Fruit fly (Drosophila melanogaster): ENCODE results near the gene cyc.

Gene cyc

DNA sequence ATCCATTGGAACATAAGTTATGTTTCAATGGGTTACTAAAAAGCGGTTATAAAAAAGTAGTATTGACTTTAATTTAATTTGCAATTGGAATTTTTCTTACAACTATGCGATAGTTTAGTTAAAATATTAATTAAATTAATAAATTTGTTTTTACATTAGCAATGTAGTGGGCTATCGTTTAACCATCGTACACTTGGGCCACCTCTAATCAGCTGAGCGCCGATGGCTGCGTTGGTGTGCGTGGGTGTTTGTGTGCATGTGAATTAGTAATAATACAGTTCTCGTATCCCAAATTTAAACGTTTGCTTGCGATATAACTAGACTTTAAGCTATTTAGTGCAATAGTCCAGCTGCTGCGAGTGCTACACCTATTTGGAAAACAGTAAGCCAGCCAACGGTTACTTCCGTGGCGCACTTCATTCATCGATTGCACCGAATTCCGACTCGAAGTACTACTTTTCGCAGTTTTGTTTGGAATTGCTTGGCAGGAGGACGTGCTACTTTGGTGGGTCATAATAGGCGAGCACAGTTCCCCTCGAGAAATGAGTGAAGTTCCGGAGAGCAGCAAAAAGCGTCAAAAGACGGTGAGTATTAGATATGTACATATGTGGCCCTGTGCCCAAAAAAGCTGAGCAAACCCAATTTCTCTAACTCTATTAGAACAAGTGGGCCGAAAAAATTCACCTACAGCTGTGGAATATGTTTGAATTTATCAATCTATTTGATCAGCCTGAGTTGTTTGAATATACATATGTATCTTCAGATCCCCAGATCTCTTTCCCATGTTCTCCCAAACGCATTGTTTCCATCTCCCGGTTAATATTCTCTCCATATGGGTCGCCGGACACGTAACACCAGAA is 29.5 kb upstream of the cyc start, which contains the start of gene Papss (continued):
- TF ChIP-seq org-1 (GFP tag; optimal IDR thresholded peaks at IDR 0.05) (peak; percentile 66), CG31388 (GFP tag; optimal IDR thresholded peaks at IDR 0.05) (no peak), CG17328 (GFP tag; IDR thresholded peaks at IDR 0.05) (no peak), CG12236 (GFP tag; optimal IDR thresholded peaks at IDR 0.05) (no peak), CG14050 (GFP tag; IDR thresholded peaks at IDR 0.05) (no peak; the same call in 2 of the 3 replicates), Hmr (GFP tag; optimal IDR thresholded peaks at IDR 0.05) (peak; percentile 68), odd (GFP tag; optimal IDR thresholded peaks at IDR 0.05) (no peak), sens-2 (GFP tag; IDR thresholded peaks at IDR 0.05) (0 out of 2 replicates have a peak, but pooled peaks have one; percentile 39), maf-S (GFP tag; optimal IDR thresholded peaks at IDR 0.05) (no peak), CG8281 (tag; optimal IDR thresholded peaks at IDR 0.05) (no peak), HHEX (GFP tag; optimal IDR thresholded peaks at IDR 0.05) (peak; percentile 43), pros (GFP tag; optimal IDR thresholded peaks at IDR 0.05) (no peak), CG4854 (GFP tag; optimal IDR thresholded peaks at IDR 0.05) (no peak), zen (tag; optimal IDR thresholded peaks at IDR 0.05) (peak; percentile 41), ATbp (GFP tag; optimal IDR thresholded peaks at IDR 0.05) (peak; percentile 85), CG8290 (GFP tag; optimal IDR thresholded peaks at IDR 0.05) (no peak), CG8290 (tag; optimal IDR thresholded peaks at IDR 0.05) (no peak), aop (GFP tag; IDR thresholded peaks at IDR 0.05) (no peak), CG42726 (GFP tag; IDR thresholded peaks at IDR 0.05; ENCODE audit: partially characterized antibody) (no peak), ranshi (GFP tag; IDR thresholded peaks at IDR 0.05) (no peak), slbo (GFP tag; IDR thresholded peaks at IDR 0.05) (peak; percentile 75), Dbx (GFP tag; IDR thresholded peaks at IDR 0.05) (peak; percentile 70; the same call in 2 of the 3 replicates), Med (GFP tag) (peak; percentile 65), Doc3 (GFP tag; IDR thresholded peaks at IDR 0.05; ENCODE audit: partially characterized antibody) (peak; percentile 93), CG12769 (tag; optimal IDR thresholded peaks at IDR 0.05) (no peak), CG17361 (GFP tag; IDR thresholded peaks at IDR 0.05) (no peak), E2f1 (GFP tag; IDR thresholded peaks at IDR 0.05) (0 out of 2 replicates have a peak, but pooled peaks have one; percentile 17), CG1529 (GFP tag; optimal IDR thresholded peaks at IDR 0.05) (no peak), CG11723 (GFP tag; optimal IDR thresholded peaks at IDR 0.05) (no peak), CG15011 (GFP tag; optimal IDR thresholded peaks at IDR 0.05) (no peak), E2f2 (GFP tag; IDR thresholded peaks at IDR 0.05) (peak; percentile 28; the same call in 1 of the 2 replicates), Hand (GFP tag; optimal IDR thresholded peaks at IDR 0.05) (peak; percentile 23), lmd (GFP tag; IDR thresholded peaks at IDR 0.05) (no peak; the same call in 1 of the 2 replicates), CG10147 (GFP tag; optimal IDR thresholded peaks at IDR 0.05) (no peak), CG6765 (GFP tag; optimal IDR thresholded peaks at IDR 0.05) (peak; percentile 18), Dek (tag; optimal IDR thresholded peaks at IDR 0.05) (peak; percentile 17)

DNA sequence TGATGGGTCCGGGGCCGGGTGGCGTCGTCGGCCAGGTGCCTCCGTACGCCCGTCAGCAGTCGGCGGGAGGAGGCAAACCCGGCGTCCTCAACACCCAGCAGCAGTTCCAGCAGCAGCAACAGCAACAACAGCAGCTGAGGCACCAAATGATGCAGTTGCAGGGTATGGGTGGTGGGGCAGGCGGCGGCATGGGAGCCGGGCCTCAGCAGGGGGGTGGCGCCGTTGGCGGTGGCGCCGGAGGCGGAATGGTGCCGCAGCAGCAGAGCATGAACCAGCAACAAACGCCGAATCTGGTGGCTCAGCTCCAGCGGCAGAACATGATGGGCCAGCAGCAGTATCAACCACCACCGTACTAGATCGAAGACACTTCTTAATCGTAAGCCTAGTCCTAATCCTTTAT is 28.8 kb upstream of the cyc start:
- TF ChIP-seq grau (tag; optimal IDR thresholded peaks at IDR 0.05) (no peak), ken (GFP tag; IDR thresholded peaks at IDR 0.05) (0 out of 3 replicates have a peak, but pooled peaks have one; percentile 32), gem (tag; optimal IDR thresholded peaks at IDR 0.05) (no peak), Stat92E (GFP tag; optimal IDR thresholded peaks at IDR 0.05) (no peak), tna (GFP tag; IDR thresholded peaks at IDR 0.05; ENCODE audit: partially characterized antibody) (no peak), Dfd (GFP tag; optimal IDR thresholded peaks at IDR 0.05) (no peak), CG17829 (tag; optimal IDR thresholded peaks at IDR 0.05) (no peak), CG8359 (GFP tag; optimal IDR thresholded peaks at IDR 0.05; ENCODE audit: borderline replicate concordance) (no peak), crol (GFP tag; IDR thresholded peaks at IDR 0.05) (peak; percentile 50), CG43689 (GFP tag; IDR thresholded peaks at IDR 0.05) (no peak), CG7963 (GFP tag; IDR thresholded peaks at IDR 0.05; ENCODE audit: partially characterized antibody) (0 out of 3 replicates have a peak, but pooled peaks have one; percentile 17)
